Worm (Caenorhabditis elegans): Measurements from ENCODE around the gene C42D4.3.

C42D4.3 gene

ce11 chrIV:7188528-7189422 lies 9.7 kb downstream of the C42D4.3 start, which contains the start of gene srlf-7 (continued):
- TF ChIP-seq B0261.1 (tag; optimal IDR thresholded peaks at IDR 0.05) = no peak
- peak; percentile 31 for TF ChIP-seq ztf-26 (tag; optimal IDR thresholded peaks at IDR 0.05)
- TF ChIP-seq dpff-1 (tag; optimal IDR thresholded peaks at IDR 0.05) = no peak
- no peak for TF ChIP-seq Y95B8A.8 (GFP tag; IDR thresholded peaks at IDR 0.05)
- peak; percentile 11 for TF ChIP-seq lin-54 (GFP tag; optimal IDR thresholded peaks at IDR 0.05)
- TF ChIP-seq ztf-18 (tag; optimal IDR thresholded peaks at IDR 0.05) = no peak
- no peak for TF ChIP-seq F37B4.10 (GFP tag; IDR thresholded peaks at IDR 0.05)
- peak; percentile 96 for TF ChIP-seq nhr-80 (tag; optimal IDR thresholded peaks at IDR 0.05)
- TF ChIP-seq attf-5 (GFP tag; optimal IDR thresholded peaks at IDR 0.05) = peak; percentile 51
- peak; percentile 81 for TF ChIP-seq unc-62 (GFP tag; optimal IDR thresholded peaks at IDR 0.05)
- TF ChIP-seq rec-8 (tag; optimal IDR thresholded peaks at IDR 0.05) = no peak
- no peak for TF ChIP-seq F23B12.7 (tag; optimal IDR thresholded peaks at IDR 0.05; ENCODE audit: insufficient read depth)
- TF ChIP-seq hmg-1.2 (GFP tag; IDR thresholded peaks at IDR 0.05) = peak; percentile 42; the same call in 1 of the 2 replicates
- no peak for TF ChIP-seq ztf-3 (GFP tag; optimal IDR thresholded peaks at IDR 0.05)
- no peak for TF ChIP-seq lin-35 (GFP tag; optimal IDR thresholded peaks at IDR 0.05)
- TF ChIP-seq egl-44 (GFP tag; IDR thresholded peaks at IDR 0.05) = 0 out of 2 replicates have a peak, but pooled peaks have one; percentile 22
- TF ChIP-seq egrh-3 (GFP tag; IDR thresholded peaks at IDR 0.05) = no peak
- TF ChIP-seq tbp1 (GFP tag; optimal IDR thresholded peaks at IDR 0.05) = peak; percentile 53

- TF ChIP-seq nhr-80 (tag; optimal IDR thresholded peaks at IDR 0.05) (peak; percentile 76), atf-7 (tag; optimal IDR thresholded peaks at IDR 0.05) (peak; percentile 57), ama-1 (optimal IDR thresholded peaks at IDR 0.05) (no peak), ama-1 (GFP tag; optimal IDR thresholded peaks at IDR 0.05) (no peak), cebp-2 (GFP tag; IDR thresholded peaks at IDR 0.05) (no peak), ZK185.1 (tag; optimal IDR thresholded peaks at IDR 0.05; ENCODE audit: poor library complexity, severe bottlenecking) (peak; percentile 1), ztf-26 (tag; optimal IDR thresholded peaks at IDR 0.05) (peak; percentile 34)
Observed at ce11 chrIV:7190409-7190808, 11.4 kb downstream of the C42D4.3 start.

- TF ChIP-seq Y67H2A.10 (GFP tag; conservative IDR thresholded peaks at IDR 0.05) (no peak), atf-7 (tag; optimal IDR thresholded peaks at IDR 0.05) (no peak), rcor-1 (GFP tag; IDR thresholded peaks at IDR 0.05) (no peak), gei-17 (GFP tag; optimal IDR thresholded peaks at IDR 0.05) (no peak), let-526 (GFP tag; IDR thresholded peaks at IDR 0.05) (no peak), unc-62 (GFP tag; optimal IDR thresholded peaks at IDR 0.05) (no peak), madf-8 (GFP tag; conservative IDR thresholded peaks at IDR 0.05) (no peak), nhr-120 (GFP tag; IDR thresholded peaks at IDR 0.05) (no peak), F22D6.2 (tag; optimal IDR thresholded peaks at IDR 0.05) (no peak), athp-1 (tag; optimal IDR thresholded peaks at IDR 0.05) (no peak), ama-1 (optimal IDR thresholded peaks at IDR 0.05) (no peak), ama-1 (GFP tag; optimal IDR thresholded peaks at IDR 0.05) (no peak), nhr-90 (tag; optimal IDR thresholded peaks at IDR 0.05) (no peak), akir-1 (GFP tag; optimal IDR thresholded peaks at IDR 0.05) (no peak), ceh-58 (GFP tag; IDR thresholded peaks at IDR 0.05) (no peak), bed-2 (GFP tag; IDR thresholded peaks at IDR 0.05) (no peak), Y79H2A.3 (GFP tag; conservative IDR thresholded peaks at IDR 0.05) (no peak), B0261.1 (tag; optimal IDR thresholded peaks at IDR 0.05) (no peak), tbx-9 (tag; optimal IDR thresholded peaks at IDR 0.05; ENCODE audit: borderline replicate concordance) (no peak), dpl-1 (GFP tag; optimal IDR thresholded peaks at IDR 0.05) (no peak)
Observed at ce11 chrIV:7191745-7192144, 12.7 kb downstream of the C42D4.3 start, which contains the start of gene R13A1.5. Gene R13A1.5 (minus strand): TSS chrIV:7191845.
